Fruit fly (Drosophila melanogaster) whole organism, embryonic: ENCODE measurements around the gene CG46439.

Experiments
- Ada2b ChIP-seq: fragments of 200-800 bp; sonication (Bioruptor generic); IDR thresholded peaks from 2 replicates; pipeline ENCODE4 v1.3.6; 2022; ENCODE audit warnings: missing biosample characterization, missing genetic modification characterization
- Aef1 ChIP-seq: fragments of 200-800 bp; sonication (Bioruptor generic); IDR thresholded peaks from 3 replicates; pipeline ENCODE4 v1.3.6; 2022; ENCODE audit warnings: missing biosample characterization, missing genetic modification characterization
- BEAF-32 ChIP-seq: fragments of 200-800 bp; sonication (Bioruptor generic); optimal IDR thresholded peaks from 3 replicates; lab custom pipeline; 2017; ENCODE audit warnings: missing biosample characterization, missing genetic modification characterization, mild to moderate bottlenecking, moderate library complexity, missing genetic modification reagents
- CG10462 ChIP-seq: fragments of 200-800 bp; sonication (Bioruptor generic); optimal IDR thresholded peaks from 2 replicates; lab custom pipeline; 2016; ENCODE audit warnings: missing biosample characterization, missing genetic modification characterization
- CG10654 ChIP-seq: fragments of 200-800 bp; sonication (Bioruptor generic); optimal IDR thresholded peaks from 2 replicates; lab custom pipeline; 2016; ENCODE audit warnings: missing biosample characterization, missing genetic modification characterization
- CG10959 ChIP-seq: fragments of 200-800 bp; sonication (Bioruptor generic); IDR thresholded peaks from 2 replicates; pipeline ENCODE4 v1.3.6; 2022; ENCODE audit warnings: missing biosample characterization, missing genetic modification characterization
- CG11093 ChIP-seq: fragments of 200-800 bp; sonication (Bioruptor generic); IDR thresholded peaks from 3 replicates; pipeline ENCODE4 v1.3.6; 2022; ENCODE audit warnings: missing biosample characterization, missing genetic modification characterization
- CG11695 ChIP-seq: fragments of 200-800 bp; sonication (Bioruptor generic); IDR thresholded peaks from 3 replicates; pipeline ENCODE4 v1.3.6; 2022; ENCODE audit warnings: missing biosample characterization, missing genetic modification characterization
- CG12104 ChIP-seq: fragments of 200-800 bp; sonication (Bioruptor generic); optimal IDR thresholded peaks from 3 replicates; lab custom pipeline; 2016; ENCODE audit warnings: missing biosample characterization, missing genetic modification characterization
- CG18476 ChIP-seq: fragments of 200-800 bp; sonication (Bioruptor generic); optimal IDR thresholded peaks from 2 replicates; lab custom pipeline; 2016; ENCODE audit warnings: missing biosample characterization, mild to moderate bottlenecking, missing genetic modification characterization
- CG2678 ChIP-seq: fragments of 200-800 bp; sonication (Bioruptor generic); optimal IDR thresholded peaks from 3 replicates; lab custom pipeline; 2019; ENCODE audit warnings: missing biosample characterization, mild to moderate bottlenecking, missing genetic modification characterization, moderate library complexity
- CG34376 ChIP-seq: fragments of 200-800 bp; sonication (Bioruptor generic); optimal IDR thresholded peaks from 2 replicates; lab custom pipeline; 2018; ENCODE audit warnings: missing biosample characterization, mild to moderate bottlenecking, missing genetic modification characterization
- CG3847 ChIP-seq: fragments of 200-800 bp; sonication (Bioruptor generic); IDR thresholded peaks from 2 replicates; pipeline ENCODE4 v1.3.6; 2022; ENCODE audit warnings: missing biosample characterization, missing genetic modification characterization
- CG7271 ChIP-seq: fragments of 200-800 bp; sonication (Bioruptor generic); optimal IDR thresholded peaks from 2 replicates; lab custom pipeline; 2018; ENCODE audit warnings: missing biosample characterization, mild to moderate bottlenecking, missing genetic modification characterization, moderate library complexity
- CG7786 ChIP-seq: fragments of 200-800 bp; sonication (Bioruptor generic); optimal IDR thresholded peaks from 2 replicates; lab custom pipeline; 2016; ENCODE audit warnings: missing biosample characterization, missing genetic modification characterization
- CG9876 ChIP-seq: fragments of 200-800 bp; sonication (Bioruptor generic); optimal IDR thresholded peaks from 2 replicates; lab custom pipeline; 2016; ENCODE audit warnings: missing biosample characterization, missing genetic modification characterization
- CHES-1-like ChIP-seq: fragments of 200-800 bp; sonication (Bioruptor generic); optimal IDR thresholded peaks from 2 replicates; lab custom pipeline; 2016; ENCODE audit warnings: missing biosample characterization, missing genetic modification characterization
- CrebB ChIP-seq: fragments of 200-800 bp; sonication (Bioruptor generic); optimal IDR thresholded peaks from 3 replicates; lab custom pipeline; 2018; ENCODE audit warnings: missing biosample characterization, mild to moderate bottlenecking, missing genetic modification characterization
- Dip2 ChIP-seq: fragments of 200-800 bp; sonication (Bioruptor generic); IDR thresholded peaks from 2 replicates; pipeline ENCODE4 v1.3.6; 2022; ENCODE audit warnings: missing biosample characterization, missing genetic modification characterization
- H2.0 ChIP-seq: fragments of 200-800 bp; sonication (Bioruptor generic); IDR thresholded peaks from 2 replicates; pipeline ENCODE4 v1.3.6; 2022; ENCODE audit warnings: missing biosample characterization, missing genetic modification characterization
- HLH3B ChIP-seq: fragments of 200-800 bp; sonication (Bioruptor generic); IDR thresholded peaks from 2 replicates; pipeline ENCODE4 v1.3.6; 2022; ENCODE audit warnings: missing biosample characterization, missing genetic modification characterization
- Hand ChIP-seq: fragments of 200-800 bp; sonication (Bioruptor generic); optimal IDR thresholded peaks from 2 replicates; lab custom pipeline; 2017; ENCODE audit warnings: mild to moderate bottlenecking, missing biosample characterization, missing genetic modification reagents, missing genetic modification characterization
- HmgD ChIP-seq: fragments of 200-800 bp; sonication (Bioruptor generic); optimal IDR thresholded peaks from 3 replicates; lab custom pipeline; 2016; ENCODE audit warnings: missing biosample characterization, missing genetic modification characterization
- HmgZ ChIP-seq: fragments of 200-800 bp; sonication (Bioruptor generic); optimal IDR thresholded peaks from 2 replicates; lab custom pipeline; 2018; ENCODE audit warnings: missing biosample characterization, mild to moderate bottlenecking, missing genetic modification characterization
- MTF-1 ChIP-seq: fragments of 200-800 bp; sonication (Bioruptor generic); optimal IDR thresholded peaks from 2 replicates; lab custom pipeline; 2018; ENCODE audit warnings: missing biosample characterization, mild to moderate bottlenecking, missing genetic modification characterization, borderline replicate concordance
- NFAT ChIP-seq: fragments of 200-800 bp; sonication (Bioruptor generic); IDR thresholded peaks from 2 replicates; pipeline ENCODE4 v1.3.6; 2022; ENCODE audit warnings: missing biosample characterization, missing genetic modification characterization
- NfI ChIP-seq: fragments of 200-800 bp; sonication (Bioruptor generic); optimal IDR thresholded peaks from 3 replicates; lab custom pipeline; 2018; ENCODE audit warnings: missing biosample characterization, mild to moderate bottlenecking, missing genetic modification characterization, moderate library complexity
- Optix ChIP-seq: fragments of 200-800 bp; sonication (Bioruptor generic); IDR thresholded peaks from 3 replicates; pipeline ENCODE4 v1.3.6; 2022; ENCODE audit warnings: missing biosample characterization, missing genetic modification characterization
- Six4 ChIP-seq: fragments of 200-800 bp; sonication (Bioruptor generic); optimal IDR thresholded peaks from 2 replicates; lab custom pipeline; 2016; ENCODE audit warnings: missing biosample characterization, missing genetic modification characterization
- Sox100B ChIP-seq: fragments of 200-800 bp; sonication (Bioruptor generic); optimal IDR thresholded peaks from 3 replicates; lab custom pipeline; 2018; ENCODE audit warnings: missing biosample characterization, mild to moderate bottlenecking, missing genetic modification characterization
- ara ChIP-seq: fragments of 200-800 bp; sonication (Bioruptor generic); IDR thresholded peaks from 2 replicates; pipeline ENCODE4 v1.3.6; 2022; ENCODE audit warnings: missing biosample characterization, missing genetic modification characterization
- ato ChIP-seq: fragments of 200-800 bp; sonication (Bioruptor generic); IDR thresholded peaks from 2 replicates; pipeline ENCODE4 v1.3.6; 2022; ENCODE audit warnings: missing biosample characterization, missing genetic modification characterization; ENCODE audit not compliant: partially characterized antibody
- bab2 ChIP-seq: fragments of 200-800 bp; sonication (Bioruptor generic); optimal IDR thresholded peaks from 2 replicates; lab custom pipeline; 2016; ENCODE audit warnings: missing biosample characterization, missing genetic modification characterization
- caup ChIP-seq: fragments of 200-800 bp; sonication (Bioruptor generic); optimal IDR thresholded peaks from 3 replicates; lab custom pipeline; 2017; ENCODE audit warnings: missing biosample characterization, mild to moderate bottlenecking, missing genetic modification characterization, moderate library complexity; ENCODE audit not compliant: severe bottlenecking
- chinmo ChIP-seq: fragments of 200-800 bp; sonication (Bioruptor generic); IDR thresholded peaks from 4 replicates; pipeline ENCODE4 v1.3.6; 2022; ENCODE audit warnings: missing biosample characterization, missing genetic modification characterization; ENCODE audit not compliant: partially characterized antibody
- disco-r ChIP-seq: fragments of 200-800 bp; sonication (Bioruptor generic); optimal IDR thresholded peaks from 2 replicates; lab custom pipeline; 2016; ENCODE audit warnings: missing biosample characterization, missing genetic modification characterization
- en ChIP-seq: fragments of 200-800 bp; sonication (Bioruptor generic); optimal IDR thresholded peaks from 2 replicates; lab custom pipeline; 2016; ENCODE audit warnings: missing biosample characterization, missing genetic modification characterization
- ken ChIP-seq: fragments of 200-800 bp; sonication (Bioruptor generic); IDR thresholded peaks from 3 replicates; pipeline ENCODE4 v1.3.6; 2022; ENCODE audit warnings: missing biosample characterization, missing genetic modification characterization
- mam ChIP-seq: fragments of 200-800 bp; sonication (Bioruptor generic); optimal IDR thresholded peaks from 3 replicates; lab custom pipeline; 2016; ENCODE audit warnings: missing biosample characterization, missing genetic modification characterization
- nerfin-1 ChIP-seq: fragments of 200-800 bp; sonication (Bioruptor generic); optimal IDR thresholded peaks from 3 replicates; lab custom pipeline; 2019; ENCODE audit warnings: missing biosample characterization, mild to moderate bottlenecking, missing genetic modification characterization, moderate library complexity
- onecut ChIP-seq: fragments of 200-800 bp; sonication (Bioruptor generic); IDR thresholded peaks from 2 replicates; pipeline ENCODE4 v1.3.6; 2022; ENCODE audit warnings: missing biosample characterization, missing genetic modification characterization
- pho ChIP-seq: fragments of 200-800 bp; sonication (Bioruptor generic); optimal IDR thresholded peaks from 2 replicates; lab custom pipeline; 2016; ENCODE audit warnings: missing biosample characterization, missing genetic modification characterization
- scrt ChIP-seq: fragments of 200-800 bp; sonication (Bioruptor generic); optimal IDR thresholded peaks from 2 replicates; lab custom pipeline; 2018; ENCODE audit warnings: missing biosample characterization, mild to moderate bottlenecking, missing genetic modification characterization, moderate library complexity
- sna ChIP-seq: fragments of 200-800 bp; sonication (Bioruptor generic); IDR thresholded peaks from 2 replicates; pipeline ENCODE4 v1.3.6; 2022; ENCODE audit warnings: missing biosample characterization, missing genetic modification characterization; ENCODE audit not compliant: partially characterized antibody
- tgo ChIP-seq: fragments of 200-800 bp; sonication (Bioruptor generic); IDR thresholded peaks from 3 replicates; pipeline ENCODE4 v1.3.6; 2022; ENCODE audit warnings: missing biosample characterization, missing genetic modification characterization
- tna ChIP-seq: fragments of 200-800 bp; sonication (Bioruptor generic); IDR thresholded peaks from 2 replicates; pipeline ENCODE4 v1.3.6; 2022; ENCODE audit warnings: missing biosample characterization, missing genetic modification characterization; ENCODE audit not compliant: partially characterized antibody
- trem ChIP-seq: fragments of 200-800 bp; optimal IDR thresholded peaks from 3 replicates; lab custom pipeline; 2019; ENCODE audit warnings: missing biosample characterization, mild to moderate bottlenecking, missing genetic modification characterization, moderate library complexity
- tup ChIP-seq: fragments of 200-800 bp; sonication (Bioruptor generic); optimal IDR thresholded peaks from 2 replicates; lab custom pipeline; 2016; ENCODE audit warnings: missing biosample characterization, mild to moderate bottlenecking, missing genetic modification characterization, moderate library complexity
- usp ChIP-seq: fragments of >200 bp; optimal IDR thresholded peaks from 2 replicates; lab custom pipeline; 2017; ENCODE audit warnings: missing biosample characterization, missing genetic modification characterization
- zf30C ChIP-seq: fragments of 200-800 bp; sonication (Bioruptor generic); optimal IDR thresholded peaks from 3 replicates; lab custom pipeline; 2018; ENCODE audit warnings: missing biosample characterization, mild to moderate bottlenecking, missing genetic modification characterization

Gene CG46439

dm6 chr3L:11089805-11090440 is 6.1 kb downstream of the CG46439 start (continued):
- TF ChIP-seq HmgZ (tag; lab: Kevin White, UChicago) = peak; percentile 77
- TF ChIP-seq zf30C = no peak
- TF ChIP-seq sna = no peak
- peak; percentile 76 for TF ChIP-seq tup (GFP tag; lab: Kevin White, UChicago)
- TF ChIP-seq CHES-1-like (GFP tag; lab: Kevin White, UChicago) = peak; percentile 75
- peak; percentile 75 for TF ChIP-seq Optix (GFP tag; lab: Robert Waterston, UW)
- TF ChIP-seq CG10462 (GFP tag; lab: Kevin White, UChicago) = peak; percentile 92
- peak; percentile 83; the same call in 2 of the 3 replicates for TF ChIP-seq tgo
- no peak for TF ChIP-seq usp (GFP tag; lab: Kevin White, UChicago)
- TF ChIP-seq Ada2b (GFP tag; lab: Robert Waterston, UW) = peak; percentile 82
- TF ChIP-seq HmgD (GFP tag; lab: Kevin White, UChicago) = no peak
- peak; percentile 67 for TF ChIP-seq CG7271 (tag; lab: Kevin White, UChicago)
- TF ChIP-seq CG10959 (GFP tag; lab: Robert Waterston, UW) = peak; percentile 83
- peak; percentile 31 for TF ChIP-seq scrt (GFP tag; lab: Kevin White, UChicago)
- peak; percentile 59 for TF ChIP-seq Aef1
- TF ChIP-seq Hand (GFP tag; lab: Kevin White, UChicago) = peak; percentile 82
- TF ChIP-seq chinmo (GFP tag; lab: Robert Waterston, UW) = peak; percentile 65; the same call in 1 of the 4 replicates
- peak; percentile 71 for TF ChIP-seq mam (GFP tag; lab: Kevin White, UChicago)
- TF ChIP-seq Sox100B (GFP tag; lab: Kevin White, UChicago) = peak; percentile 97
- TF ChIP-seq tna (GFP tag; lab: Robert Waterston, UW) = no peak
- TF ChIP-seq CG18476 (GFP tag; lab: Kevin White, UChicago) = peak; percentile 91
- no peak; the same call in 1 of the 2 replicates for TF ChIP-seq Dip2 (GFP tag; lab: Robert Waterston, UW)
- no peak for TF ChIP-seq ato (GFP tag; lab: Robert Waterston, UW)
- TF ChIP-seq en (GFP tag; lab: Kevin White, UChicago) = peak; percentile 34
- TF ChIP-seq CG10654 = peak; percentile 52
- TF ChIP-seq caup (GFP tag; lab: Kevin White, UChicago) = peak; percentile 80
- TF ChIP-seq ara (GFP tag; lab: Robert Waterston, UW) = peak; percentile 87
- peak; percentile 69 for TF ChIP-seq pho (GFP tag; lab: Kevin White, UChicago)
- peak; percentile 82 for TF ChIP-seq bab2 (GFP tag; lab: Kevin White, UChicago)
- no peak for TF ChIP-seq NFAT
- TF ChIP-seq ken (GFP tag; lab: Robert Waterston, UW) = no peak
- peak; percentile 72 for TF ChIP-seq CG11093 (GFP tag; lab: Robert Waterston, UW)
- peak; percentile 73 for TF ChIP-seq disco-r
- TF ChIP-seq Six4 (GFP tag; lab: Kevin White, UChicago) = peak; percentile 92
- TF ChIP-seq CG9876 = peak; percentile 23
- peak; percentile 95 for TF ChIP-seq CG2678 (tag; lab: Kevin White, UChicago)
- peak; percentile 26 for TF ChIP-seq CrebB (tag; lab: Kevin White, UChicago)
- TF ChIP-seq CG34376 (GFP tag; lab: Kevin White, UChicago) = peak; percentile 70
- peak; percentile 86 for TF ChIP-seq CG11695
- TF ChIP-seq BEAF-32 (GFP tag; lab: Kevin White, UChicago) = no peak
- TF ChIP-seq H2.0 (GFP tag; lab: Robert Waterston, UW) = peak; percentile 54
- TF ChIP-seq MTF-1 = peak; percentile 76
- TF ChIP-seq trem (tag; lab: Kevin White, UChicago) = peak; percentile 49
- peak; percentile 79 for TF ChIP-seq onecut (GFP tag; lab: Robert Waterston, UW)
- peak; percentile 63 for TF ChIP-seq CG7786 (GFP tag; lab: Kevin White, UChicago)
- TF ChIP-seq HLH3B (GFP tag; lab: Robert Waterston, UW) = peak; percentile 71
- peak; percentile 87 for TF ChIP-seq CG12104 (GFP tag; lab: Kevin White, UChicago)
- TF ChIP-seq NfI (GFP tag; lab: Kevin White, UChicago) = peak; percentile 89
- TF ChIP-seq nerfin-1 (tag; lab: Kevin White, UChicago) = peak; percentile 59
- TF ChIP-seq CG3847 (GFP tag; lab: Robert Waterston, UW) = peak; percentile 65
